Worm (Caenorhabditis elegans): ENCODE measurements around the gene cul-2.

ce11 chrIII:13657975-13658374 is 29.1 kb upstream of the cul-2 start:
- TF ChIP-seq T22C8.4 (GFP tag; IDR thresholded peaks at IDR 0.05) (no peak), flt-1 (GFP tag; IDR thresholded peaks at IDR 0.05) (no peak), cog-1 (tag; optimal IDR thresholded peaks at IDR 0.05) (no peak), tab-1 (GFP tag; IDR thresholded peaks at IDR 0.05) (no peak), klf-2 (GFP tag; conservative IDR thresholded peaks at IDR 0.05) (no peak)
